Worm (Caenorhabditis elegans) whole organism, L4/young adult: ENCODE results near the gene C33F10.1.

ENCODE experiments used
- dao-5 ChIP-seq: sonication (generic microtip); optimal IDR thresholded peaks from 2 replicates; lab custom pipeline; 2016; ENCODE audit warnings: missing genotype, missing genetic modification characterization, moderate library complexity, missing compliant biosample characterization
- him-1 ChIP-seq: sonication (generic microtip); optimal IDR thresholded peaks from 2 replicates; lab custom pipeline; 2016; ENCODE audit warnings: missing genotype, missing genetic modification reagents, missing genetic modification characterization, missing compliant biosample characterization

- TF ChIP-seq him-1 (tag; lab: Kevin White, UChicago) (no peak), dao-5 (tag; lab: Kevin White, UChicago) (no peak)
Observed at ce11 chrII:4882498-4882897, 47.7 kb downstream of the C33F10.1 start.
